Fruit fly (Drosophila melanogaster): ENCODE results near the gene CG8369.

- TF ChIP-seq h (optimal IDR thresholded peaks at IDR 0.05) (no peak), ttk (optimal IDR thresholded peaks at IDR 0.05) (no peak), Sin3A (optimal IDR thresholded peaks at IDR 0.05) (no peak), psq (optimal IDR thresholded peaks at IDR 0.05) (no peak), insv (optimal IDR thresholded peaks at IDR 0.05) (no peak), Myc (optimal IDR thresholded peaks at IDR 0.05) (no peak)
Measured at dm6 chr3R:8865031-8865430, 43.2 kb downstream of the CG8369 start.

Data from Kc167 (cell line).